2 fruit fly cellular contexts compared by ENCODE assay signal in the genomic region with DNA sequence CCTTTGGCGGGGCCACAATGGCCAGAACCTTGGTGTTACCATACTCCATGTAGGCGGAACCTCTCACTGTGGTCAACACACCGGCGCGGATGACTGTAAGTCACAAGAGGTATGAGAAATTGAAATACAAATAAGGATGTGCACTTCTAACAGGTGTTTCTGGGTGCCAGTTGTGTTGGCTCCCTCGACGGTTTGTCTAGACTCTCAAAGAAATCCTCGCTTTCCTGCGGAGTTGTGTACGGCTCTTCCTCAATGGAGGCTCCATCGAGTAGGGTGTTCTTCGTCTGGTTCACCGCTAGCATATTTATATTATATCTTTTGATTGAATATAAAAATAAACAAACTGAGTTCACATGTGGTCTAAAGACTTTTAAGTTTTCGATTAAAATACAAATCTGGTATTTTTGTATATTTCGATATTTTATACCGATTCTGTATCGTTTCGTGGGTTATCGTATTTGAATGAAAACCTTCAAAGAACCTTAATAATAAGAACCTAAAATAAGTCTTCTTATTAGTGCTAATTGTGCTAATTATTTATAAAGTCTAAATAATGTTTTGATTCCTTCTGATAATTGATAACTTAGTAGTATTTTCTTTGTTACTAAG.
TF ChIP-seq lines count a peak whose summit lies in the region.

A gene (minus strand): TSS at position 388 of the 609 bp plus-strand sequence.

- no peak for TF ChIP-seq CTCF in whole organism, embryonic (GFP tag; optimal IDR thresholded peaks at IDR 0.05; lab: Kevin White, UChicago)

TF ChIP-seq in whole organism, adult, 20 proteins besides CTCF, POLR2A, EP300 and RAD21:
- no peak for TF ChIP-seq Clk (GFP tag; optimal IDR thresholded peaks at IDR 0.05; lab: Kevin White, UChicago)
- TF ChIP-seq bab1 (GFP tag; optimal IDR thresholded peaks at IDR 0.05; lab: Kevin White, UChicago): peak; percentile 18

TF ChIP-seq in whole organism, embryonic, 481 proteins besides CTCF, POLR2A, EP300 and RAD21 (continues in another document):
- TF ChIP-seq Bteb2 (GFP tag; optimal IDR thresholded peaks at IDR 0.05; lab: Kevin White, UChicago) (no peak), CG13424 (tag; optimal IDR thresholded peaks at IDR 0.05; lab: Kevin White, UChicago) (no peak), stc (GFP tag; IDR thresholded peaks at IDR 0.05; lab: Robert Waterston, UW) (no peak), CG13775 (GFP tag; optimal IDR thresholded peaks at IDR 0.05; lab: Kevin White, UChicago) (no peak), unpg (GFP tag; optimal IDR thresholded peaks at IDR 0.05; lab: Kevin White, UChicago) (no peak), CG30403 (GFP tag; optimal IDR thresholded peaks at IDR 0.05; lab: Kevin White, UChicago) (no peak), NFAT (GFP tag; IDR thresholded peaks at IDR 0.05; lab: Robert Waterston, UW) (no peak), br (optimal IDR thresholded peaks at IDR 0.05; lab: Kevin White, UChicago) (no peak), en (GFP tag; optimal IDR thresholded peaks at IDR 0.05; lab: Kevin White, UChicago) (no peak), CG6254 (GFP tag; optimal IDR thresholded peaks at IDR 0.05; lab: Kevin White, UChicago) (no peak), fd64A (GFP tag; optimal IDR thresholded peaks at IDR 0.05; lab: Kevin White, UChicago) (no peak), CG9932 (GFP tag; IDR thresholded peaks at IDR 0.05; lab: Robert Waterston, UW) (no peak), CG3281 (GFP tag; optimal IDR thresholded peaks at IDR 0.05; lab: Kevin White, UChicago) (no peak), schlank (tag; optimal IDR thresholded peaks at IDR 0.05; lab: Kevin White, UChicago) (no peak), Max (GFP tag; optimal IDR thresholded peaks at IDR 0.05; lab: Kevin White, UChicago) (no peak), nmo (GFP tag; optimal IDR thresholded peaks at IDR 0.05; lab: Kevin White, UChicago) (no peak), CG2712 (tag; optimal IDR thresholded peaks at IDR 0.05; lab: Kevin White, UChicago) (no peak), zen2 (GFP tag; IDR thresholded peaks at IDR 0.05; lab: Robert Waterston, UW; ENCODE audit: partially characterized antibody) (no peak), kah (GFP tag; optimal IDR thresholded peaks at IDR 0.05; lab: Kevin White, UChicago) (peak; percentile 92), Scr (GFP tag; IDR thresholded peaks at IDR 0.05; lab: Robert Waterston, UW; ENCODE audit: partially characterized antibody) (peak; percentile 39; the same call in 1 of the 2 replicates), CG18619 (GFP tag; optimal IDR thresholded peaks at IDR 0.05; lab: Kevin White, UChicago) (no peak), bsh (GFP tag; optimal IDR thresholded peaks at IDR 0.05; lab: Kevin White, UChicago) (no peak), CG3065 (GFP tag; optimal IDR thresholded peaks at IDR 0.05; lab: Kevin White, UChicago) (no peak), Bgb (GFP tag; IDR thresholded peaks at IDR 0.05; lab: Robert Waterston, UW; ENCODE audit: partially characterized antibody) (no peak), ems (GFP tag; optimal IDR thresholded peaks at IDR 0.05; lab: Kevin White, UChicago) (no peak), Atf-2 (GFP tag; optimal IDR thresholded peaks at IDR 0.05; lab: Kevin White, UChicago) (no peak), zf30C (GFP tag; optimal IDR thresholded peaks at IDR 0.05; lab: Kevin White, UChicago) (no peak), nom (GFP tag; optimal IDR thresholded peaks at IDR 0.05; lab: Kevin White, UChicago) (no peak), Rx (GFP tag; IDR thresholded peaks at IDR 0.05; lab: Robert Waterston, UW) (no peak), Mes4 (GFP tag; optimal IDR thresholded peaks at IDR 0.05; lab: Kevin White, UChicago) (no peak), MBD-R2 (GFP tag; IDR thresholded peaks at IDR 0.05; lab: Robert Waterston, UW) (peak; percentile 29; the same call in 1 of the 2 replicates), CG13296 (GFP tag; optimal IDR thresholded peaks at IDR 0.05; lab: Kevin White, UChicago) (no peak), ERR (GFP tag; optimal IDR thresholded peaks at IDR 0.05; lab: Kevin White, UChicago) (no peak), CG17612 (GFP tag; IDR thresholded peaks at IDR 0.05; lab: Robert Waterston, UW) (no peak), Optix (GFP tag; IDR thresholded peaks at IDR 0.05; lab: Robert Waterston, UW) (no peak), CG1603 (tag; optimal IDR thresholded peaks at IDR 0.05; lab: Kevin White, UChicago) (no peak), BEAF-32 (GFP tag; optimal IDR thresholded peaks at IDR 0.05; lab: Kevin White, UChicago) (peak; percentile 27), CG31365 (tag; optimal IDR thresholded peaks at IDR 0.05; lab: Kevin White, UChicago) (no peak), CG3838 (GFP tag; optimal IDR thresholded peaks at IDR 0.05; lab: Kevin White, UChicago) (no peak), mld (GFP tag; IDR thresholded peaks at IDR 0.05; lab: Robert Waterston, UW; ENCODE audit: partially characterized antibody) (no peak), eyg (GFP tag; optimal IDR thresholded peaks at IDR 0.05; lab: Kevin White, UChicago) (no peak), Eip74EF (GFP tag; optimal IDR thresholded peaks at IDR 0.05; lab: Kevin White, UChicago) (no peak), CG12942 (GFP tag; optimal IDR thresholded peaks at IDR 0.05; lab: Kevin White, UChicago) (no peak), Dp (GFP tag; optimal IDR thresholded peaks at IDR 0.05; lab: Kevin White, UChicago) (peak; percentile 79), PHDP (tag; optimal IDR thresholded peaks at IDR 0.05; lab: Kevin White, UChicago) (no peak), CG12659 (GFP tag; optimal IDR thresholded peaks at IDR 0.05; lab: Kevin White, UChicago) (no peak), bbx (GFP tag; IDR thresholded peaks at IDR 0.05; lab: Robert Waterston, UW; ENCODE audit: partially characterized antibody) (no peak), CG14710 (tag; optimal IDR thresholded peaks at IDR 0.05; lab: Kevin White, UChicago) (no peak), CG32767 (GFP tag; IDR thresholded peaks at IDR 0.05; lab: Robert Waterston, UW) (no peak), CG7928 (GFP tag; optimal IDR thresholded peaks at IDR 0.05; lab: Kevin White, UChicago) (no peak), CG17385 (GFP tag; optimal IDR thresholded peaks at IDR 0.05; lab: Kevin White, UChicago) (no peak), dmrt99B (tag; optimal IDR thresholded peaks at IDR 0.05; lab: Kevin White, UChicago) (no peak), cad (GFP tag; optimal IDR thresholded peaks at IDR 0.05; lab: Kevin White, UChicago) (no peak), nerfin-2 (GFP tag; IDR thresholded peaks at IDR 0.05; lab: Robert Waterston, UW; ENCODE audit: partially characterized antibody) (no peak), CG10274 (GFP tag; optimal IDR thresholded peaks at IDR 0.05; lab: Kevin White, UChicago) (no peak), CG3847 (GFP tag; IDR thresholded peaks at IDR 0.05; lab: Robert Waterston, UW) (no peak), inv (GFP tag; IDR thresholded peaks at IDR 0.05; lab: Robert Waterston, UW; ENCODE audit: partially characterized antibody) (no peak), Fer3 (tag; optimal IDR thresholded peaks at IDR 0.05; lab: Kevin White, UChicago) (no peak), CG13624 (GFP tag; optimal IDR thresholded peaks at IDR 0.05; lab: Kevin White, UChicago) (no peak), stwl (tag; optimal IDR thresholded peaks at IDR 0.05; lab: Kevin White, UChicago) (peak; percentile 2), CG15269 (tag; optimal IDR thresholded peaks at IDR 0.05; lab: Kevin White, UChicago) (no peak), mirr (GFP tag; optimal IDR thresholded peaks at IDR 0.05; lab: Kevin White, UChicago) (no peak), CG15696 (tag; optimal IDR thresholded peaks at IDR 0.05; lab: Kevin White, UChicago) (no peak), MESR4 (GFP tag; optimal IDR thresholded peaks at IDR 0.05; lab: Kevin White, UChicago) (peak; percentile 62), MTF-1 (GFP tag; optimal IDR thresholded peaks at IDR 0.05; lab: Kevin White, UChicago; ENCODE audit: borderline replicate concordance) (no peak), CG14667 (GFP tag; IDR thresholded peaks at IDR 0.05; lab: Robert Waterston, UW) (no peak), sima (GFP tag; optimal IDR thresholded peaks at IDR 0.05; lab: Kevin White, UChicago) (no peak), gcm (GFP tag; optimal IDR thresholded peaks at IDR 0.05; lab: Kevin White, UChicago) (no peak), chinmo (GFP tag; IDR thresholded peaks at IDR 0.05; lab: Robert Waterston, UW; ENCODE audit: partially characterized antibody) (no peak), NC2β (GFP tag; optimal IDR thresholded peaks at IDR 0.05; lab: Kevin White, UChicago) (no peak), az2 (GFP tag; optimal IDR thresholded peaks at IDR 0.05; lab: Kevin White, UChicago) (no peak), CG8290 (GFP tag; optimal IDR thresholded peaks at IDR 0.05; lab: Kevin White, UChicago) (no peak), CG8290 (tag; optimal IDR thresholded peaks at IDR 0.05; lab: Kevin White, UChicago) (no peak), Kr (GFP tag; optimal IDR thresholded peaks at IDR 0.05; lab: Kevin White, UChicago) (no peak), hkb (optimal IDR thresholded peaks at IDR 0.05; lab: Kevin White, UChicago) (no peak), hkb (GFP tag; IDR thresholded peaks at IDR 0.05; lab: Robert Waterston, UW) (no peak), zfh1 (GFP tag; IDR thresholded peaks at IDR 0.05; lab: Robert Waterston, UW) (no peak), unc-4 (GFP tag; IDR thresholded peaks at IDR 0.05; lab: Robert Waterston, UW; ENCODE audit: partially characterized antibody) (peak; percentile 52), chif (GFP tag; optimal IDR thresholded peaks at IDR 0.05; lab: Kevin White, UChicago) (no peak), ato (GFP tag; IDR thresholded peaks at IDR 0.05; lab: Robert Waterston, UW; ENCODE audit: partially characterized antibody) (no peak), CG9797 (GFP tag; optimal IDR thresholded peaks at IDR 0.05; lab: Kevin White, UChicago) (peak; percentile 6), CG18764 (GFP tag; optimal IDR thresholded peaks at IDR 0.05; lab: Kevin White, UChicago) (no peak), sna (GFP tag; IDR thresholded peaks at IDR 0.05; lab: Robert Waterston, UW; ENCODE audit: partially characterized antibody) (no peak)
